Fruit fly (Drosophila melanogaster) whole organism, embryonic: ENCODE measurements around the gene Arpc3A.
A peak's percentile ranks its signal among the peaks of the same experiment; 100 is the strongest.

Source experiments
- Abd-B ChIP-seq: fragments of 200-800 bp; sonication (Bioruptor generic); optimal IDR thresholded peaks from 2 replicates; lab custom pipeline; 2018; ENCODE audit warnings: missing biosample characterization, mild to moderate bottlenecking, missing genetic modification characterization, moderate library complexity
- BEAF-32 ChIP-seq: fragments of 200-800 bp; sonication (Bioruptor generic); optimal IDR thresholded peaks from 3 replicates; lab custom pipeline; 2017; ENCODE audit warnings: missing biosample characterization, missing genetic modification characterization, mild to moderate bottlenecking, moderate library complexity, missing genetic modification reagents
- CG10267 ChIP-seq: fragments of 200-800 bp; sonication (Bioruptor generic); optimal IDR thresholded peaks from 2 replicates; lab custom pipeline; 2018; ENCODE audit warnings: missing biosample characterization, mild to moderate bottlenecking, missing genetic modification characterization, moderate library complexity
- CG13287 ChIP-seq: fragments of 200-800 bp; sonication (Bioruptor generic); IDR thresholded peaks from 2 replicates; pipeline ENCODE4 v1.3.6; 2022; ENCODE audit warnings: missing biosample characterization, missing genetic modification characterization; ENCODE audit not compliant: partially characterized antibody
- CG14710 ChIP-seq: fragments of 200-800 bp; sonication (Bioruptor generic); optimal IDR thresholded peaks from 3 replicates; lab custom pipeline; 2019; ENCODE audit warnings: missing biosample characterization, mild to moderate bottlenecking, missing genetic modification characterization, moderate library complexity
- CG15514 ChIP-seq: fragments of 200-800 bp; sonication (Bioruptor generic); optimal IDR thresholded peaks from 3 replicates; lab custom pipeline; 2017; ENCODE audit warnings: missing biosample characterization, missing genetic modification characterization, mild to moderate bottlenecking, moderate library complexity, missing genetic modification reagents
- CG2116 ChIP-seq: fragments of 200-800 bp; sonication (Bioruptor generic); optimal IDR thresholded peaks from 3 replicates; lab custom pipeline; 2018; ENCODE audit warnings: missing biosample characterization, mild to moderate bottlenecking, missing genetic modification characterization
- CG2120 ChIP-seq: fragments of 200-800 bp; sonication (Bioruptor generic); optimal IDR thresholded peaks from 3 replicates; lab custom pipeline; 2016; ENCODE audit warnings: missing biosample characterization, missing genetic modification characterization
- CG2712 ChIP-seq: fragments of 200-800 bp; optimal IDR thresholded peaks from 3 replicates; lab custom pipeline; 2019; ENCODE audit warnings: missing biosample characterization, mild to moderate bottlenecking, missing genetic modification characterization, moderate library complexity
- CG30020 ChIP-seq: fragments of 200-800 bp; optimal IDR thresholded peaks from 2 replicates; lab custom pipeline; 2019; ENCODE audit warnings: missing biosample characterization, mild to moderate bottlenecking, missing genetic modification characterization, moderate library complexity
- CG33213 ChIP-seq: fragments of 200-800 bp; sonication (Bioruptor generic); optimal IDR thresholded peaks from 3 replicates; lab custom pipeline; 2016; ENCODE audit warnings: missing biosample characterization, missing genetic modification characterization
- CG3995 ChIP-seq: fragments of 200-800 bp; sonication (Bioruptor generic); optimal IDR thresholded peaks from 3 replicates; lab custom pipeline; 2016; ENCODE audit warnings: missing biosample characterization, missing genetic modification characterization
- CG4282 ChIP-seq: fragments of 200-800 bp; sonication (Bioruptor generic); optimal IDR thresholded peaks from 2 replicates; lab custom pipeline; 2016; ENCODE audit warnings: missing biosample characterization, missing genetic modification characterization
- CG4617 ChIP-seq: fragments of 200-800 bp; sonication (Bioruptor generic); optimal IDR thresholded peaks from 3 replicates; lab custom pipeline; 2016; ENCODE audit warnings: missing biosample characterization, missing genetic modification characterization, borderline replicate concordance
- CG6791 ChIP-seq: fragments of 200-800 bp; sonication (Bioruptor generic); IDR thresholded peaks from 3 replicates; pipeline ENCODE4 v1.3.6; 2022; ENCODE audit warnings: missing biosample characterization, missing genetic modification characterization; ENCODE audit not compliant: partially characterized antibody
- CG9797 ChIP-seq: fragments of 200-800 bp; sonication (Bioruptor generic); optimal IDR thresholded peaks from 3 replicates; lab custom pipeline; 2018; ENCODE audit warnings: missing biosample characterization, mild to moderate bottlenecking, missing genetic modification characterization
- Dll ChIP-seq: fragments of 200-800 bp; sonication (Bioruptor generic); IDR thresholded peaks from 4 replicates; pipeline ENCODE4 v1.3.6; 2022; ENCODE audit warnings: missing biosample characterization, missing genetic modification characterization; ENCODE audit not compliant: partially characterized antibody
- Dp ChIP-seq: fragments of 200-800 bp; sonication (Bioruptor generic); optimal IDR thresholded peaks from 2 replicates; lab custom pipeline; 2018; ENCODE audit warnings: missing biosample characterization, mild to moderate bottlenecking, missing genetic modification characterization, moderate library complexity
- Dref ChIP-seq: fragments of 200-800 bp; sonication (Bioruptor generic); IDR thresholded peaks from 2 replicates; pipeline ENCODE4 v1.3.6; 2022; ENCODE audit warnings: missing biosample characterization, missing genetic modification characterization
- E2f2 ChIP-seq: fragments of 200-800 bp; sonication (Bioruptor generic); IDR thresholded peaks from 2 replicates; pipeline ENCODE4 v1.3.6; 2022; ENCODE audit warnings: missing biosample characterization, missing genetic modification characterization
- MBD-R2 ChIP-seq: fragments of 200-800 bp; sonication (Bioruptor generic); IDR thresholded peaks from 2 replicates; pipeline ENCODE4 v1.3.6; 2022; ENCODE audit warnings: missing biosample characterization, missing genetic modification characterization
- MESR4 ChIP-seq: fragments of 200-800 bp; sonication (Bioruptor generic); optimal IDR thresholded peaks from 2 replicates; lab custom pipeline; 2018; ENCODE audit warnings: missing biosample characterization, mild to moderate bottlenecking, missing genetic modification characterization, moderate library complexity
- Med ChIP-seq: fragments of 200-800 bp; sonication (Bioruptor generic); peaks from one replicate; lab custom pipeline; 2016; ENCODE audit warnings: missing biosample characterization, missing genetic modification characterization, mild to moderate bottlenecking, inconsistent platforms, moderate library complexity
- Myb ChIP-seq: fragments of 200-800 bp; sonication (Bioruptor generic); optimal IDR thresholded peaks from 2 replicates; lab custom pipeline; 2016; ENCODE audit warnings: missing biosample characterization, missing genetic modification characterization
- Opbp ChIP-seq: fragments of 200-800 bp; sonication (Bioruptor generic); IDR thresholded peaks from 3 replicates; pipeline ENCODE4 v1.3.6; 2022; ENCODE audit warnings: missing biosample characterization, missing genetic modification characterization; ENCODE audit not compliant: partially characterized antibody
- Ptx1 ChIP-seq: fragments of 200-800 bp; sonication (Bioruptor generic); IDR thresholded peaks from 2 replicates; pipeline ENCODE4 v1.3.6; 2022; ENCODE audit warnings: missing biosample characterization, missing genetic modification characterization
- Sry-δ ChIP-seq: fragments of 200-800 bp; sonication (Bioruptor generic); optimal IDR thresholded peaks from 2 replicates; lab custom pipeline; 2016; ENCODE audit warnings: missing biosample characterization, missing genetic modification characterization
- Usf ChIP-seq: fragments of 200-800 bp; sonication (Bioruptor generic); optimal IDR thresholded peaks from 2 replicates; lab custom pipeline; 2017; ENCODE audit warnings: missing genotype, missing biosample characterization, missing genetic modification characterization
- YL-1 ChIP-seq: fragments of 200-800 bp; sonication (Bioruptor generic); optimal IDR thresholded peaks from 3 replicates; lab custom pipeline; 2017; ENCODE audit warnings: missing biosample characterization, mild to moderate bottlenecking, missing genetic modification characterization
- chif ChIP-seq, 2 experiments: fragments of 200-800 bp; sonication (Bioruptor generic); optimal IDR thresholded peaks; 3 replicates each; lab custom pipeline; 2016; ENCODE audit warnings: missing biosample characterization in 2 of 2, missing genetic modification characterization in 2 of 2
- chinmo ChIP-seq: fragments of 200-800 bp; sonication (Bioruptor generic); IDR thresholded peaks from 4 replicates; pipeline ENCODE4 v1.3.6; 2022; ENCODE audit warnings: missing biosample characterization, missing genetic modification characterization; ENCODE audit not compliant: partially characterized antibody
- gem ChIP-seq: fragments of 200-800 bp; sonication (Bioruptor generic); optimal IDR thresholded peaks from 2 replicates; lab custom pipeline; 2019; ENCODE audit warnings: missing biosample characterization, mild to moderate bottlenecking, missing genetic modification characterization, moderate library complexity
- gfzf ChIP-seq: fragments of 200-800 bp; sonication (Bioruptor generic); optimal IDR thresholded peaks from 2 replicates; lab custom pipeline; 2016; ENCODE audit warnings: missing biosample characterization, mild to moderate bottlenecking, missing genetic modification characterization, moderate library complexity
- kay ChIP-seq: fragments of 200-800 bp; sonication (Bioruptor generic); optimal IDR thresholded peaks from 2 replicates; lab custom pipeline; 2016; ENCODE audit warnings: missing biosample characterization, missing genetic modification characterization
- pnt ChIP-seq: fragments of 200-800 bp; sonication (Bioruptor generic); optimal IDR thresholded peaks from 3 replicates; lab custom pipeline; 2016; ENCODE audit warnings: missing biosample characterization, missing genetic modification characterization
- prd ChIP-seq, 3 experiments: fragments of >200 bp in 2 of 3; fragments of 200-800 bp in 1 of 3; sonication (Bioruptor generic) in 1 of 3; optimal IDR thresholded peaks in 2 of 3; IDR thresholded peaks in 1 of 3; 2 replicates in 2 of 3; 3 replicates in 1 of 3; pipeline versions ENCODE4 v1.3.6 to Lab custom; 2017 to 2022; ENCODE audit warnings: missing biosample characterization in 1 of 3, missing genetic modification characterization in 1 of 3
- pzg ChIP-seq: fragments of 200-800 bp; sonication (Bioruptor generic); optimal IDR thresholded peaks from 3 replicates; lab custom pipeline; 2018; ENCODE audit warnings: missing biosample characterization, mild to moderate bottlenecking, missing genetic modification characterization, moderate library complexity
- row ChIP-seq: fragments of 200-800 bp; sonication (Bioruptor generic); IDR thresholded peaks from 3 replicates; pipeline ENCODE4 v1.3.6; 2022; ENCODE audit warnings: missing biosample characterization, missing genetic modification characterization
- schlank ChIP-seq: fragments of 200-800 bp; sonication (Bioruptor generic); optimal IDR thresholded peaks from 2 replicates; lab custom pipeline; 2018; ENCODE audit warnings: missing biosample characterization, mild to moderate bottlenecking, missing genetic modification characterization
- sens ChIP-seq: fragments of 200-800 bp; sonication (Bioruptor generic); peaks from one replicate; lab custom pipeline; 2016; ENCODE audit warnings: missing biosample characterization, missing genetic modification characterization
- stwl ChIP-seq: fragments of 200-800 bp; sonication (Bioruptor generic); optimal IDR thresholded peaks from 3 replicates; lab custom pipeline; 2018; ENCODE audit warnings: missing biosample characterization, mild to moderate bottlenecking, missing genetic modification characterization, moderate library complexity
- sug ChIP-seq: fragments of 200-800 bp; optimal IDR thresholded peaks from 2 replicates; lab custom pipeline; 2019; ENCODE audit warnings: missing biosample characterization, mild to moderate bottlenecking, missing genetic modification characterization, moderate library complexity
- trem ChIP-seq: fragments of 200-800 bp; optimal IDR thresholded peaks from 3 replicates; lab custom pipeline; 2019; ENCODE audit warnings: missing biosample characterization, mild to moderate bottlenecking, missing genetic modification characterization, moderate library complexity

The Arpc3A gene

dm6 chr3R:15834375-15835031 lies at the start of gene Arpc3A, which contains the start of gene CG43317:
TSS of gene Arpc3A (plus strand) at chr3R:15834648.
TSS of gene CG43317 (minus strand) at chr3R:15834425.
- TF ChIP-seq Dll (GFP tag; lab: Robert Waterston, UW), result peak; percentile 50; the same call in 2 of the 4 replicates
- TF ChIP-seq CG6791 (GFP tag; lab: Robert Waterston, UW), result peak; percentile 14; the same call in 1 of the 3 replicates
- TF ChIP-seq gem (tag; lab: Kevin White, UChicago), result no peak
- TF ChIP-seq MESR4 (GFP tag; lab: Kevin White, UChicago), result peak; percentile 48
- TF ChIP-seq schlank (tag; lab: Kevin White, UChicago), result no peak
- TF ChIP-seq CG3995 (GFP tag; lab: Kevin White, UChicago), result peak; percentile 48
- TF ChIP-seq CG4617, result peak; percentile 56
- TF ChIP-seq CG15514 (GFP tag; lab: Kevin White, UChicago), result peak; percentile 9
- peak; percentile 25 for TF ChIP-seq pzg (GFP tag; lab: Kevin White, UChicago)
- TF ChIP-seq pnt (GFP tag; lab: Kevin White, UChicago), result no peak
- no peak for TF ChIP-seq Abd-B (GFP tag; lab: Kevin White, UChicago)
- TF ChIP-seq E2f2 (GFP tag; lab: Robert Waterston, UW), result peak; percentile 76
- TF ChIP-seq chinmo (GFP tag; lab: Robert Waterston, UW), result 0 out of 4 replicates have a peak, but pooled peaks have one; percentile 34
- TF ChIP-seq Dref (GFP tag; lab: Robert Waterston, UW), result peak; percentile 63
- peak; percentile 48 for TF ChIP-seq Sry-δ (GFP tag; lab: Kevin White, UChicago)
- peak; percentile 51 for TF ChIP-seq kay
- peak; percentile 26 for TF ChIP-seq YL-1 (GFP tag; lab: Kevin White, UChicago)
- TF ChIP-seq BEAF-32 (GFP tag; lab: Kevin White, UChicago), result peak; percentile 46
- no peak for TF ChIP-seq Ptx1
- TF ChIP-seq sug (tag; lab: Kevin White, UChicago), result peak; percentile 91
- peak; percentile 42 for TF ChIP-seq CG13287 (GFP tag; lab: Robert Waterston, UW)
- TF ChIP-seq CG2712 (tag; lab: Kevin White, UChicago), result peak; percentile 6
- peak; percentile 11 for TF ChIP-seq CG30020 (tag; lab: Kevin White, UChicago)
- peak; percentile 40 for TF ChIP-seq trem (tag; lab: Kevin White, UChicago)
- TF ChIP-seq stwl (tag; lab: Kevin White, UChicago), result peak; percentile 69
- no peak for TF ChIP-seq Usf (GFP tag; lab: Kevin White, UChicago)
- peak; percentile 77 for TF ChIP-seq CG2116
- TF ChIP-seq CG33213 (GFP tag; lab: Kevin White, UChicago), result no peak
- 0 out of 3 replicates have a peak, but pooled peaks have one; percentile 40 for TF ChIP-seq Opbp
- peak; percentile 51 for TF ChIP-seq MBD-R2 (GFP tag; lab: Robert Waterston, UW)
- peak; percentile 22 for TF ChIP-seq CG14710
- TF ChIP-seq Med (GFP tag; lab: Kevin White, UChicago), result peak; percentile 15
- TF ChIP-seq CG4282 (GFP tag; lab: Kevin White, UChicago), result no peak
- peak; percentile 41 for TF ChIP-seq gfzf (GFP tag; lab: Kevin White, UChicago)
- TF ChIP-seq sens (GFP tag; lab: Kevin White, UChicago), result peak; percentile 38
- TF ChIP-seq Dp (GFP tag; lab: Kevin White, UChicago), result peak; percentile 65
- peak; percentile 4 for TF ChIP-seq CG2120 (GFP tag; lab: Kevin White, UChicago)
- peak; percentile 37 for TF ChIP-seq CG9797 (GFP tag; lab: Kevin White, UChicago)
- TF ChIP-seq row (GFP tag; lab: Robert Waterston, UW), result peak; percentile 17; the same call in 1 of the 3 replicates
- TF ChIP-seq Myb (GFP tag; lab: Kevin White, UChicago), result peak; percentile 29
- TF ChIP-seq chif (GFP tag; optimal IDR thresholded peaks at IDR 0.05; lab: Kevin White, UChicago), result no peak
- TF ChIP-seq CG10267 (tag; lab: Kevin White, UChicago), result peak; percentile 33
- no peak for TF ChIP-seq prd (optimal IDR thresholded peaks at IDR 0.05; lab: Kevin White, UChicago)
- TF ChIP-seq prd (GFP tag; IDR thresholded peaks at IDR 0.05; lab: Robert Waterston, UW), result 0 out of 3 replicates have a peak, but pooled peaks have one; percentile 22
